Worm (Caenorhabditis elegans) whole organism, late embryonic: ENCODE data around the gene srh-178.

ENCODE experiments used
- C38D4.7 ChIP-seq: fragments of 200-800 bp; sonication (Bioruptor generic); optimal IDR thresholded peaks from 2 replicates; lab custom pipeline; 2018; ENCODE audit warnings: mild to moderate bottlenecking, missing genetic modification characterization, moderate library complexity, missing compliant biosample characterization
- F13H6.1 ChIP-seq: sonication (generic microtip); optimal IDR thresholded peaks from 2 replicates; lab custom pipeline; 2016; ENCODE audit warnings: missing genetic modification characterization, missing compliant biosample characterization
- ceh-18 ChIP-seq: sonication (generic microtip); optimal IDR thresholded peaks from 2 replicates; lab custom pipeline; 2016; ENCODE audit warnings: missing genetic modification characterization, missing compliant biosample characterization
- ceh-30 ChIP-seq: fragments of 150-350 bp; optimal IDR thresholded peaks from 2 replicates; lab custom pipeline; 2014; ENCODE audit warnings: missing biosample characterization, missing genetic modification characterization
- hlh-6 ChIP-seq: sonication (generic microtip); optimal IDR thresholded peaks from 2 replicates; lab custom pipeline; 2016; ENCODE audit warnings: missing genotype, missing genetic modification characterization, missing compliant biosample characterization
- nhr-11 ChIP-seq: fragments of 150-350 bp; optimal IDR thresholded peaks from 2 replicates; lab custom pipeline; 2014; ENCODE audit warnings: missing biosample characterization, missing genetic modification characterization
- odd-2 ChIP-seq: sonication (generic microtip); optimal IDR thresholded peaks from 2 replicates; lab custom pipeline; 2017; ENCODE audit warnings: antibody characterized with exemption, mild to moderate bottlenecking, missing genetic modification characterization, missing compliant biosample characterization

- TF ChIP-seq nhr-11 (no peak), ceh-30 (tag; lab: Kevin White, UChicago) (no peak), ceh-18 (no peak), odd-2 (tag; lab: Kevin White, UChicago) (no peak), F13H6.1 (no peak), C38D4.7 (GFP tag; lab: Kevin White, UChicago) (no peak), hlh-6 (no peak)
Observed at ce11 chrV:18473415-18473814, 6.7 kb downstream of the srh-178 start, which contains the start of gene srh-182.
